Fruit fly (Drosophila melanogaster): ENCODE measurements around the gene ppk22.

Gene ppk22

dm6 chr3R:24833652-24834051, 25.9 kb downstream of the ppk22 start, which contains the start of gene sosie:
TSS of gene sosie (plus strand) at chr3R:24833952.
- TF ChIP-seq Ets98B (GFP tag; IDR thresholded peaks at IDR 0.05) (no peak), rn (GFP tag; IDR thresholded peaks at IDR 0.05) (0 out of 2 replicates have a peak, but pooled peaks have one; percentile 13)

dm6 chr3R:24829887-24830351, 29.7 kb downstream of the ppk22 start, which contains the start of the genes Kaz and CG43273:
TSS of gene Kaz (minus strand) at chr3R:24829959.
TSS of gene CG43273 (plus strand) at chr3R:24830301.
- peak; percentile 52; the same call in 1 of the 3 replicates for TF ChIP-seq CG4496 (GFP tag; IDR thresholded peaks at IDR 0.05)
- TF ChIP-seq CG9948 (tag; optimal IDR thresholded peaks at IDR 0.05), result no peak
- TF ChIP-seq CG32121 (GFP tag; IDR thresholded peaks at IDR 0.05), result peak; percentile 14; the same call in 1 of the 2 replicates

- no peak for TF ChIP-seq D1 (tag; optimal IDR thresholded peaks at IDR 0.05)
Measured at dm6 chr3R:24828234-24828633, 31.4 kb downstream of the ppk22 start, which contains the start of gene RabX4. TSS of gene RabX4 (minus strand) at chr3R:24828409.

dm6 chr3R:24825548-24825947, 34.1 kb downstream of the ppk22 start, which contains the start of gene niki:
TSS of gene niki (minus strand) at chr3R:24825648.
- TF ChIP-seq CG34367 (tag; optimal IDR thresholded peaks at IDR 0.05) (no peak), CG12605 (GFP tag; IDR thresholded peaks at IDR 0.05) (no peak), CG4496 (GFP tag; IDR thresholded peaks at IDR 0.05) (no peak), rn (GFP tag; IDR thresholded peaks at IDR 0.05) (no peak), Pif1B (GFP tag; optimal IDR thresholded peaks at IDR 0.05) (no peak), CG32121 (GFP tag; IDR thresholded peaks at IDR 0.05) (no peak), D1 (tag; optimal IDR thresholded peaks at IDR 0.05) (no peak), CG14655 (GFP tag; optimal IDR thresholded peaks at IDR 0.05) (no peak), CG13204 (GFP tag; optimal IDR thresholded peaks at IDR 0.05) (no peak), CG9948 (tag; optimal IDR thresholded peaks at IDR 0.05) (no peak), CG15710 (tag; optimal IDR thresholded peaks at IDR 0.05) (no peak), fd96Ca (GFP tag; IDR thresholded peaks at IDR 0.05) (no peak), CG10348 (GFP tag; IDR thresholded peaks at IDR 0.05) (no peak), Ets98B (GFP tag; IDR thresholded peaks at IDR 0.05) (no peak), gl (tag; optimal IDR thresholded peaks at IDR 0.05) (no peak), Pif1A (GFP tag; optimal IDR thresholded peaks at IDR 0.05) (no peak), CG17806 (tag; optimal IDR thresholded peaks at IDR 0.05) (no peak), CG8301 (tag; optimal IDR thresholded peaks at IDR 0.05) (no peak), CG8159 (tag; optimal IDR thresholded peaks at IDR 0.05) (no peak)

- TF ChIP-seq D1 (tag; optimal IDR thresholded peaks at IDR 0.05) (no peak), Snoo (tag; optimal IDR thresholded peaks at IDR 0.05) (no peak), CG32121 (GFP tag; IDR thresholded peaks at IDR 0.05) (no peak), CG10348 (GFP tag; IDR thresholded peaks at IDR 0.05) (no peak), gl (tag; optimal IDR thresholded peaks at IDR 0.05) (no peak), CG8159 (tag; optimal IDR thresholded peaks at IDR 0.05) (no peak), CG12605 (GFP tag; IDR thresholded peaks at IDR 0.05) (no peak), Pif1A (GFP tag; optimal IDR thresholded peaks at IDR 0.05) (no peak), CG9948 (tag; optimal IDR thresholded peaks at IDR 0.05) (no peak), CG14655 (GFP tag; optimal IDR thresholded peaks at IDR 0.05) (no peak), CG15710 (tag; optimal IDR thresholded peaks at IDR 0.05) (no peak), fd96Ca (GFP tag; IDR thresholded peaks at IDR 0.05) (no peak), CG13204 (GFP tag; optimal IDR thresholded peaks at IDR 0.05) (no peak), Pif1B (GFP tag; optimal IDR thresholded peaks at IDR 0.05) (no peak), CG17806 (tag; optimal IDR thresholded peaks at IDR 0.05) (no peak), CG8301 (tag; optimal IDR thresholded peaks at IDR 0.05) (no peak), rn (GFP tag; IDR thresholded peaks at IDR 0.05) (no peak), CG4496 (GFP tag; IDR thresholded peaks at IDR 0.05) (no peak), Ets98B (GFP tag; IDR thresholded peaks at IDR 0.05) (no peak), EcR (GFP tag; optimal IDR thresholded peaks at IDR 0.05) (no peak)
Measured at dm6 chr3R:24823061-24823460, 36.5 kb downstream of the ppk22 start.

DNA sequence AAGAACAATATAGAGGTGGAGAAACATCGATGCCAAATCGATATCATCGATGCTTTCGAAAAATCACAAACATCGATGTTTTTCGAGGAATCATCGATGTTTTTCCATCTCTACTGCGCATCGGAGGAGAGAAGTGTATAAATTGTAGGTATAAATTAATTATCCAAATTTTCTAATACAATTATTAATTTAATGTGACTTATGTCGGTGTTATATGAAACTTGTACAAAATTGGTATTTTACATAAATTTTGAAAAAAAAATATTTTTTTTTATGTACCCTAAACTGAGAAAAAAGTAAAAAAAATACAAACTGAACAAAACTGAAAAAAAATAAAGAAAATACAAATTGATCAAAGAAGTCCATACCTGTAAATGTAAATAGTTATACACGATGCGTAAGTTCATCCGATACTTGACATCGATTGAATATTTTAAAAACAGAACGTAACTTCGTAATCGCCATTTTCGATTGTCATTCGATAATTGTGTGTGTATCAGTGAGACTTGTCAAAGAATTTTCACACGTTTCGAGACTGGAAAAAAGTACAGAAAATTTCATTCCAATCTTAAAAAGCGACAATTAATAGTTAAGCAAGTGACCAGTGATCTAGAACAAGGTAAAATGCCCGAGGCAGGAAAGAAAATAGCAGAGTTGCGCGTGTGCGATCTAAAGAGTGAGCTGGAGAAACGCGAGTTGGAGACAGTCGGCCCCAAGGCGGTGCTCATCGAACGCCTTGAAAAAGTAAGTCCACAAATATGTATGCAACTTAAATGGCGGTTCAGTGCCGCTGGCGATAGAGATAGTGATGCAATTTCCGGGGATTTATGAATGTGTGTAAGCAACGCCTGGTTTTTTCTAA, 42.4 kb downstream of the ppk22 start, which contains the start of the genes CG5808 and Saf-B:
CG5808 (minus strand) TSS at position 15 of the 862 bp plus-strand sequence.
Saf-B (plus strand) TSS at position 472 of the 862 bp plus-strand sequence.
- TF ChIP-seq CG32121 (GFP tag; IDR thresholded peaks at IDR 0.05) (0 out of 2 replicates have a peak, but pooled peaks have one; percentile 21), CG34367 (tag; optimal IDR thresholded peaks at IDR 0.05) (no peak), CG4496 (GFP tag; IDR thresholded peaks at IDR 0.05) (no peak), Pif1A (GFP tag; optimal IDR thresholded peaks at IDR 0.05) (no peak)
